Fruit fly (Drosophila melanogaster): Measurements from ENCODE around the gene naz.

naz gene

dm6 chr3R:18294488-18294887 is 34.3 kb downstream of the naz start (continued):
- TF ChIP-seq caup (GFP tag; optimal IDR thresholded peaks at IDR 0.05; ENCODE audit: severe bottlenecking) (no peak), CG13624 (GFP tag; optimal IDR thresholded peaks at IDR 0.05) (no peak)

- TF ChIP-seq Dfd (GFP tag; optimal IDR thresholded peaks at IDR 0.05) = no peak
- peak; percentile 80 for TF ChIP-seq twi (tag; optimal IDR thresholded peaks at IDR 0.05)
Measured at dm6 chr3R:18292371-18292770, 36.4 kb downstream of the naz start.

- TF ChIP-seq tup (GFP tag; optimal IDR thresholded peaks at IDR 0.05) (no peak), CG11560 (tag; IDR thresholded peaks at IDR 0.05) (no peak), slbo (GFP tag; IDR thresholded peaks at IDR 0.05) (no peak), sd (tag; optimal IDR thresholded peaks at IDR 0.05) (peak; percentile 45), sug (tag; optimal IDR thresholded peaks at IDR 0.05) (peak; percentile 28), CG11504 (tag; optimal IDR thresholded peaks at IDR 0.05) (no peak), exex (tag; optimal IDR thresholded peaks at IDR 0.05) (peak; percentile 79), chm (GFP tag; IDR thresholded peaks at IDR 0.05) (no peak), grn (GFP tag; optimal IDR thresholded peaks at IDR 0.05) (peak; percentile 43), Doc2 (GFP tag; IDR thresholded peaks at IDR 0.05) (no peak), Sry-β (GFP tag; optimal IDR thresholded peaks at IDR 0.05) (no peak), CG34376 (GFP tag; optimal IDR thresholded peaks at IDR 0.05) (peak; percentile 69), insv (GFP tag; optimal IDR thresholded peaks at IDR 0.05) (no peak), vnd (GFP tag; IDR thresholded peaks at IDR 0.05; ENCODE audit: partially characterized antibody) (no peak), CG10267 (tag; optimal IDR thresholded peaks at IDR 0.05) (no peak), Hmx (GFP tag; optimal IDR thresholded peaks at IDR 0.05) (no peak), corto (GFP tag; optimal IDR thresholded peaks at IDR 0.05) (no peak), CG11093 (GFP tag; IDR thresholded peaks at IDR 0.05) (no peak), CG18011 (GFP tag; optimal IDR thresholded peaks at IDR 0.05) (no peak), cas (GFP tag; IDR thresholded peaks at IDR 0.05) (no peak)
Measured at dm6 chr3R:18291831-18292230, 36.9 kb downstream of the naz start.

dm6 chr3R:18288677-18289076 is 40.1 kb downstream of the naz start, which contains the start of gene CG7131:
Gene CG7131 (minus strand): TSS chr3R:18288777.
- no peak for TF ChIP-seq zen2 (GFP tag; IDR thresholded peaks at IDR 0.05; ENCODE audit: partially characterized antibody)
- TF ChIP-seq CG34422 (GFP tag; IDR thresholded peaks at IDR 0.05) = no peak
- no peak for TF ChIP-seq CG7271 (tag; optimal IDR thresholded peaks at IDR 0.05)
- TF ChIP-seq her (GFP tag; optimal IDR thresholded peaks at IDR 0.05) = no peak
- no peak for TF ChIP-seq gce (GFP tag; IDR thresholded peaks at IDR 0.05)
- no peak for TF ChIP-seq CG10321 (GFP tag; IDR thresholded peaks at IDR 0.05)
- TF ChIP-seq Lhr (GFP tag; optimal IDR thresholded peaks at IDR 0.05) = no peak
- no peak for TF ChIP-seq Mad (GFP tag; optimal IDR thresholded peaks at IDR 0.05)
- TF ChIP-seq Bteb2 (GFP tag; optimal IDR thresholded peaks at IDR 0.05) = no peak
- TF ChIP-seq Hr51 (GFP tag; optimal IDR thresholded peaks at IDR 0.05) = no peak
- no peak for TF ChIP-seq Oaz (GFP tag; IDR thresholded peaks at IDR 0.05)
- TF ChIP-seq CG32772 (GFP tag; IDR thresholded peaks at IDR 0.05) = no peak
- TF ChIP-seq Taf1 (GFP tag; IDR thresholded peaks at IDR 0.05) = no peak
- no peak for TF ChIP-seq lov (optimal IDR thresholded peaks at IDR 0.05)
- no peak for TF ChIP-seq lov (GFP tag; IDR thresholded peaks at IDR 0.05)
- no peak for TF ChIP-seq D19A (tag; optimal IDR thresholded peaks at IDR 0.05)
- TF ChIP-seq jumu (GFP tag; optimal IDR thresholded peaks at IDR 0.05) = no peak
- no peak for TF ChIP-seq CG8924 (tag; optimal IDR thresholded peaks at IDR 0.05)
- TF ChIP-seq klu (GFP tag; IDR thresholded peaks at IDR 0.05) = no peak

Data from whole organism, embryonic.